Fruit fly (Drosophila melanogaster) whole organism, embryonic: ENCODE measurements around the gene CG32176.
A peak's percentile ranks its signal among the peaks of the same experiment; 100 is the strongest.

Source experiments
- Asciz ChIP-seq: fragments of 200-800 bp; sonication (Bioruptor generic); optimal IDR thresholded peaks from 2 replicates; lab custom pipeline; 2017; ENCODE audit warnings: missing biosample characterization, mild to moderate bottlenecking, missing genetic modification characterization, missing genetic modification reagents
- Bdp1 ChIP-seq: fragments of 200-800 bp; sonication (Bioruptor generic); optimal IDR thresholded peaks from 3 replicates; lab custom pipeline; 2016; ENCODE audit warnings: missing biosample characterization, missing genetic modification characterization
- C15 ChIP-seq: fragments of 200-800 bp; sonication (Bioruptor generic); IDR thresholded peaks from 3 replicates; pipeline ENCODE4 v1.3.6; 2022; ENCODE audit warnings: missing biosample characterization, missing genetic modification characterization
- CG1024 ChIP-seq: fragments of 200-800 bp; sonication (Bioruptor generic); IDR thresholded peaks from 2 replicates; pipeline ENCODE4 v1.3.6; 2022; ENCODE audit warnings: missing biosample characterization, missing genetic modification characterization
- CG10321 ChIP-seq: fragments of 200-800 bp; sonication (Bioruptor generic); IDR thresholded peaks from 2 replicates; pipeline ENCODE4 v1.3.6; 2022; ENCODE audit warnings: missing biosample characterization, missing genetic modification characterization
- CG10366 ChIP-seq: fragments of 200-800 bp; sonication (Bioruptor generic); IDR thresholded peaks from 2 replicates; pipeline ENCODE4 v1.3.6; 2022; ENCODE audit warnings: missing biosample characterization, missing genetic modification characterization
- CG11560 ChIP-seq: fragments of 200-800 bp; sonication (Bioruptor generic); IDR thresholded peaks from 3 replicates; pipeline ENCODE4 v1.3.6; 2022; ENCODE audit warnings: missing biosample characterization, missing genetic modification characterization
- CG12769 ChIP-seq: fragments of 200-800 bp; sonication (Bioruptor generic); optimal IDR thresholded peaks from 2 replicates; lab custom pipeline; 2019; ENCODE audit warnings: missing biosample characterization, mild to moderate bottlenecking, missing genetic modification characterization, moderate library complexity
- CG14710 ChIP-seq: fragments of 200-800 bp; sonication (Bioruptor generic); optimal IDR thresholded peaks from 3 replicates; lab custom pipeline; 2019; ENCODE audit warnings: missing biosample characterization, mild to moderate bottlenecking, missing genetic modification characterization, moderate library complexity
- CG15696 ChIP-seq: fragments of 200-800 bp; sonication (Bioruptor generic); optimal IDR thresholded peaks from 2 replicates; lab custom pipeline; 2019; ENCODE audit warnings: missing biosample characterization, mild to moderate bottlenecking, missing genetic modification characterization, moderate library complexity
- CG1647 ChIP-seq: fragments of 200-800 bp; sonication (Bioruptor generic); optimal IDR thresholded peaks from 3 replicates; lab custom pipeline; 2016; ENCODE audit warnings: missing biosample characterization, missing genetic modification characterization
- CG16779 ChIP-seq: fragments of 200-800 bp; sonication (Bioruptor generic); IDR thresholded peaks from 2 replicates; pipeline ENCODE4 v1.3.6; 2022; ENCODE audit warnings: missing biosample characterization, missing genetic modification characterization
- CG2116 ChIP-seq: fragments of 200-800 bp; sonication (Bioruptor generic); optimal IDR thresholded peaks from 3 replicates; lab custom pipeline; 2018; ENCODE audit warnings: missing biosample characterization, mild to moderate bottlenecking, missing genetic modification characterization
- CG2678 ChIP-seq: fragments of 200-800 bp; sonication (Bioruptor generic); optimal IDR thresholded peaks from 3 replicates; lab custom pipeline; 2019; ENCODE audit warnings: missing biosample characterization, mild to moderate bottlenecking, missing genetic modification characterization, moderate library complexity
- CG31441 ChIP-seq: fragments of 200-800 bp; sonication (Bioruptor generic); IDR thresholded peaks from 2 replicates; pipeline ENCODE4 v1.3.6; 2022; ENCODE audit warnings: missing biosample characterization, missing genetic modification characterization
- CG3281 ChIP-seq: fragments of 200-800 bp; sonication (Bioruptor generic); optimal IDR thresholded peaks from 3 replicates; lab custom pipeline; 2017; ENCODE audit warnings: missing biosample characterization, mild to moderate bottlenecking, missing genetic modification characterization
- CG3726 ChIP-seq: fragments of 200-800 bp; sonication (Bioruptor generic); IDR thresholded peaks from 3 replicates; pipeline ENCODE4, ENCODE4 v1.3.6; 2022; ENCODE audit warnings: missing biosample characterization, missing genetic modification characterization
- CG3995 ChIP-seq: fragments of 200-800 bp; sonication (Bioruptor generic); optimal IDR thresholded peaks from 3 replicates; lab custom pipeline; 2016; ENCODE audit warnings: missing biosample characterization, missing genetic modification characterization
- CG6175 ChIP-seq: fragments of 200-800 bp; sonication (Bioruptor generic); IDR thresholded peaks from 3 replicates; pipeline ENCODE4 v1.3.6; 2022; ENCODE audit warnings: missing biosample characterization, missing genetic modification characterization
- CG7745 ChIP-seq: fragments of 200-800 bp; sonication (Bioruptor generic); optimal IDR thresholded peaks from 2 replicates; lab custom pipeline; 2018; ENCODE audit warnings: missing biosample characterization, mild to moderate bottlenecking, missing genetic modification characterization, moderate library complexity
- CHES-1-like ChIP-seq: fragments of 200-800 bp; sonication (Bioruptor generic); optimal IDR thresholded peaks from 2 replicates; lab custom pipeline; 2016; ENCODE audit warnings: missing biosample characterization, missing genetic modification characterization
- D19B ChIP-seq: fragments of 200-800 bp; sonication (Bioruptor generic); optimal IDR thresholded peaks from 2 replicates; lab custom pipeline; 2017; ENCODE audit warnings: missing biosample characterization, mild to moderate bottlenecking, missing genetic modification characterization
- Dek ChIP-seq: fragments of 200-800 bp; sonication (Bioruptor generic); optimal IDR thresholded peaks from 3 replicates; lab custom pipeline; 2019; ENCODE audit warnings: missing biosample characterization, mild to moderate bottlenecking, missing genetic modification characterization, moderate library complexity
- Drgx ChIP-seq: fragments of 200-800 bp; sonication (Bioruptor generic); IDR thresholded peaks from 2 replicates; pipeline ENCODE4 v1.3.6; 2022; ENCODE audit warnings: missing biosample characterization, missing genetic modification characterization
- Hey ChIP-seq: fragments of 200-800 bp; sonication (Bioruptor generic); optimal IDR thresholded peaks from 3 replicates; lab custom pipeline; 2018; ENCODE audit warnings: missing biosample characterization, mild to moderate bottlenecking, missing genetic modification characterization
- Mes4 ChIP-seq: fragments of 200-800 bp; sonication (Bioruptor generic); optimal IDR thresholded peaks from 2 replicates; lab custom pipeline; 2016; ENCODE audit warnings: missing biosample characterization, missing genetic modification characterization
- Mrtf ChIP-seq: fragments of 200-800 bp; sonication (Bioruptor generic); IDR thresholded peaks from 3 replicates; pipeline ENCODE4 v1.3.6; 2022; ENCODE audit warnings: missing biosample characterization, missing genetic modification characterization
- NC2α ChIP-seq: fragments of 200-800 bp; sonication (Bioruptor generic); optimal IDR thresholded peaks from 2 replicates; lab custom pipeline; 2016; ENCODE audit warnings: missing biosample characterization, missing genetic modification characterization
- NfI ChIP-seq: fragments of 200-800 bp; sonication (Bioruptor generic); optimal IDR thresholded peaks from 3 replicates; lab custom pipeline; 2018; ENCODE audit warnings: missing biosample characterization, mild to moderate bottlenecking, missing genetic modification characterization, moderate library complexity
- Sox102F ChIP-seq: fragments of 200-800 bp; sonication (Bioruptor generic); optimal IDR thresholded peaks from 2 replicates; lab custom pipeline; 2018; ENCODE audit warnings: missing biosample characterization, mild to moderate bottlenecking, missing genetic modification characterization, moderate library complexity
- amos ChIP-seq: fragments of 200-800 bp; sonication (Bioruptor generic); IDR thresholded peaks from 2 replicates; pipeline ENCODE4 v1.3.6; 2022; ENCODE audit warnings: missing biosample characterization, missing genetic modification characterization; ENCODE audit not compliant: partially characterized antibody
- ap ChIP-seq: fragments of 200-800 bp; sonication (Bioruptor generic); IDR thresholded peaks from 2 replicates; pipeline ENCODE4 v1.3.6; 2022; ENCODE audit warnings: missing biosample characterization, missing genetic modification characterization
- az2 ChIP-seq: fragments of 200-800 bp; sonication (Bioruptor generic); optimal IDR thresholded peaks from 3 replicates; lab custom pipeline; 2016; ENCODE audit warnings: missing biosample characterization, missing genetic modification characterization
- chinmo ChIP-seq: fragments of 200-800 bp; sonication (Bioruptor generic); IDR thresholded peaks from 4 replicates; pipeline ENCODE4 v1.3.6; 2022; ENCODE audit warnings: missing biosample characterization, missing genetic modification characterization; ENCODE audit not compliant: partially characterized antibody
- chn ChIP-seq: fragments of 200-800 bp; sonication (Bioruptor generic); optimal IDR thresholded peaks from 2 replicates; lab custom pipeline; 2016; ENCODE audit warnings: missing biosample characterization, missing genetic modification characterization
- crc ChIP-seq: fragments of 200-800 bp; sonication (Bioruptor generic); optimal IDR thresholded peaks from 2 replicates; lab custom pipeline; 2016; ENCODE audit warnings: missing biosample characterization, missing genetic modification characterization
- crp ChIP-seq, 2 experiments: fragments of 200-800 bp; sonication (Bioruptor generic); optimal IDR thresholded peaks; 2 replicates in 1 of 2; 3 replicates in 1 of 2; lab custom pipeline; 2017; ENCODE audit warnings: missing biosample characterization in 2 of 2, missing genetic modification characterization in 2 of 2, mild to moderate bottlenecking in 1 of 2, moderate library complexity in 1 of 2
- da ChIP-seq: fragments of 200-800 bp; sonication (Bioruptor generic); optimal IDR thresholded peaks from 2 replicates; lab custom pipeline; 2016; ENCODE audit warnings: missing biosample characterization, missing genetic modification characterization
- fd3F ChIP-seq: fragments of 200-800 bp; sonication (Bioruptor generic); optimal IDR thresholded peaks from 2 replicates; lab custom pipeline; 2018; ENCODE audit warnings: missing biosample characterization, mild to moderate bottlenecking, missing genetic modification characterization, moderate library complexity
- gcm2 ChIP-seq: fragments of 200-800 bp; sonication (Bioruptor generic); optimal IDR thresholded peaks from 2 replicates; lab custom pipeline; 2016; ENCODE audit warnings: missing biosample characterization, missing genetic modification characterization
- h ChIP-seq: fragments of >200 bp; optimal IDR thresholded peaks from 2 replicates; lab custom pipeline; 2017
- lab ChIP-seq: fragments of 200-800 bp; sonication (Bioruptor generic); optimal IDR thresholded peaks from 3 replicates; lab custom pipeline; 2017; ENCODE audit warnings: missing biosample characterization, missing genetic modification characterization, mild to moderate bottlenecking, moderate library complexity, missing genetic modification reagents
- lilli ChIP-seq: fragments of 200-800 bp; sonication (Bioruptor generic); optimal IDR thresholded peaks from 3 replicates; lab custom pipeline; 2016; ENCODE audit warnings: missing biosample characterization, missing genetic modification characterization
- mam ChIP-seq: fragments of 200-800 bp; sonication (Bioruptor generic); optimal IDR thresholded peaks from 3 replicates; lab custom pipeline; 2016; ENCODE audit warnings: missing biosample characterization, missing genetic modification characterization
- nerfin-1 ChIP-seq: fragments of 200-800 bp; sonication (Bioruptor generic); optimal IDR thresholded peaks from 3 replicates; lab custom pipeline; 2019; ENCODE audit warnings: missing biosample characterization, mild to moderate bottlenecking, missing genetic modification characterization, moderate library complexity
- onecut ChIP-seq: fragments of 200-800 bp; sonication (Bioruptor generic); IDR thresholded peaks from 2 replicates; pipeline ENCODE4 v1.3.6; 2022; ENCODE audit warnings: missing biosample characterization, missing genetic modification characterization
- pfk ChIP-seq: fragments of 200-800 bp; sonication (Bioruptor generic); optimal IDR thresholded peaks from 2 replicates; lab custom pipeline; 2018; ENCODE audit warnings: missing biosample characterization, mild to moderate bottlenecking, missing genetic modification characterization, moderate library complexity
- pzg ChIP-seq: fragments of 200-800 bp; sonication (Bioruptor generic); optimal IDR thresholded peaks from 3 replicates; lab custom pipeline; 2018; ENCODE audit warnings: missing biosample characterization, mild to moderate bottlenecking, missing genetic modification characterization, moderate library complexity
- sens ChIP-seq: fragments of 200-800 bp; sonication (Bioruptor generic); peaks from one replicate; lab custom pipeline; 2016; ENCODE audit warnings: missing biosample characterization, missing genetic modification characterization
- so ChIP-seq: fragments of 200-800 bp; sonication (Bioruptor generic); IDR thresholded peaks from 3 replicates; pipeline ENCODE4 v1.3.6; 2022; ENCODE audit warnings: missing biosample characterization, missing genetic modification characterization
- ttk ChIP-seq: fragments of 200-800 bp; sonication (Bioruptor generic); IDR thresholded peaks from 2 replicates; pipeline ENCODE4 v2.1.2; 2022; ENCODE audit warnings: missing biosample characterization, missing genetic modification characterization

CG32176 gene

dm6 chr3L:17419103-17419741 is 14.4 kb upstream of the CG32176 start:
- TF ChIP-seq CG14710 (tag; lab: Kevin White, UChicago) (no peak), mam (GFP tag; lab: Kevin White, UChicago) (no peak), sens (peak; percentile 30), Dek (tag; lab: Kevin White, UChicago) (no peak), CG10321 (GFP tag; lab: Robert Waterston, UW) (no peak), CG3726 (GFP tag; lab: Robert Waterston, UW) (no peak), Mes4 (GFP tag; lab: Kevin White, UChicago) (no peak), ttk (GFP tag; lab: Robert Waterston, UW) (no peak), lilli (GFP tag; lab: Kevin White, UChicago) (no peak), CG15696 (peak; percentile 40), chinmo (GFP tag; lab: Robert Waterston, UW) (no peak), Hey (no peak), Drgx (GFP tag; lab: Robert Waterston, UW) (0 out of 2 replicates have a peak, but pooled peaks have one; percentile 32), CG31441 (GFP tag; lab: Robert Waterston, UW) (no peak), CG16779 (GFP tag; lab: Robert Waterston, UW) (no peak), CG11560 (tag; lab: Robert Waterston, UW) (no peak), az2 (GFP tag; lab: Kevin White, UChicago) (no peak), C15 (GFP tag; lab: Robert Waterston, UW) (no peak), NC2α (GFP tag; lab: Kevin White, UChicago) (no peak), lab (GFP tag; lab: Kevin White, UChicago) (peak; percentile 1), Mrtf (GFP tag; lab: Robert Waterston, UW) (no peak), D19B (no peak), nerfin-1 (tag; lab: Kevin White, UChicago) (no peak), CG2678 (tag; lab: Kevin White, UChicago) (peak; percentile 9), da (GFP tag; lab: Kevin White, UChicago) (no peak), CG1647 (GFP tag; lab: Kevin White, UChicago) (no peak), NfI (no peak), chn (no peak), CG2116 (no peak), ap (no peak), CG12769 (no peak), CHES-1-like (GFP tag; lab: Kevin White, UChicago) (no peak), CG3995 (GFP tag; lab: Kevin White, UChicago) (no peak), amos (GFP tag; lab: Robert Waterston, UW) (no peak), CG1024 (no peak), CG7745 (no peak), CG10366 (GFP tag; lab: Robert Waterston, UW) (no peak), crc (no peak), h (lab: Kevin White, UChicago) (no peak), Asciz (GFP tag; lab: Kevin White, UChicago) (no peak), fd3F (GFP tag; lab: Kevin White, UChicago) (no peak), so (GFP tag; lab: Robert Waterston, UW) (no peak), crp (GFP tag; optimal IDR thresholded peaks at IDR 0.05; lab: Kevin White, UChicago) (no peak), Sox102F (GFP tag; lab: Kevin White, UChicago) (no peak), Bdp1 (no peak), CG6175 (GFP tag; lab: Robert Waterston, UW) (no peak), pfk (no peak), pzg (GFP tag; lab: Kevin White, UChicago) (no peak), onecut (GFP tag; lab: Robert Waterston, UW) (0 out of 2 replicates have a peak, but pooled peaks have one; percentile 22), CG3281 (no peak), gcm2 (GFP tag; lab: Kevin White, UChicago) (no peak)
